Fruit fly (Drosophila melanogaster): ENCODE measurements around the gene glec.
A peak's percentile ranks its signal among the peaks of the same experiment; 100 is the strongest.

Gene glec

dm6 chr3R:21870158-21870971 is 14.3 kb upstream of the glec start, which contains the start of gene CG31431 (continued):
- no peak for TF ChIP-seq hkb (optimal IDR thresholded peaks at IDR 0.05)
- peak; percentile 98 for TF ChIP-seq hkb (GFP tag; IDR thresholded peaks at IDR 0.05)
- peak; percentile 98 for TF ChIP-seq CG8924 (tag; optimal IDR thresholded peaks at IDR 0.05)
- TF ChIP-seq Sox102F (GFP tag; optimal IDR thresholded peaks at IDR 0.05): peak; percentile 96
- TF ChIP-seq kah (GFP tag; optimal IDR thresholded peaks at IDR 0.05): peak; percentile 93
- peak; percentile 96 for TF ChIP-seq Camta (GFP tag; optimal IDR thresholded peaks at IDR 0.05)
- TF ChIP-seq wor (GFP tag; IDR thresholded peaks at IDR 0.05): peak; percentile 90
- TF ChIP-seq gsb (GFP tag; IDR thresholded peaks at IDR 0.05): peak; percentile 97
- TF ChIP-seq CG1024 (GFP tag; IDR thresholded peaks at IDR 0.05): peak; percentile 88
- peak; percentile 92 for TF ChIP-seq bowl (GFP tag; IDR thresholded peaks at IDR 0.05)
- peak; percentile 98 for TF ChIP-seq Meics (GFP tag; optimal IDR thresholded peaks at IDR 0.05)
- peak; percentile 88 for TF ChIP-seq CG11723 (GFP tag; optimal IDR thresholded peaks at IDR 0.05)
- TF ChIP-seq CG9609 (GFP tag; optimal IDR thresholded peaks at IDR 0.05): peak; percentile 97
- TF ChIP-seq H15 (GFP tag; IDR thresholded peaks at IDR 0.05): peak; percentile 96
- TF ChIP-seq corto (GFP tag; optimal IDR thresholded peaks at IDR 0.05): peak; percentile 66
- peak; percentile 94 for TF ChIP-seq sim (GFP tag; IDR thresholded peaks at IDR 0.05)
- peak; percentile 97 for TF ChIP-seq Fer2 (tag; optimal IDR thresholded peaks at IDR 0.05)
- peak; percentile 96 for TF ChIP-seq fd3F (GFP tag; optimal IDR thresholded peaks at IDR 0.05)
- peak; percentile 92 for TF ChIP-seq CG2875 (GFP tag; optimal IDR thresholded peaks at IDR 0.05)
- peak; percentile 97 for TF ChIP-seq CG11085 (GFP tag; IDR thresholded peaks at IDR 0.05)
- TF ChIP-seq vfl (GFP tag; optimal IDR thresholded peaks at IDR 0.05): peak; percentile 96
- TF ChIP-seq NC2α (GFP tag; optimal IDR thresholded peaks at IDR 0.05): peak; percentile 93
- peak; percentile 95 for TF ChIP-seq CG12942 (GFP tag; optimal IDR thresholded peaks at IDR 0.05)
- peak; percentile 97 for TF ChIP-seq NC2β (GFP tag; optimal IDR thresholded peaks at IDR 0.05)
- peak; percentile 95 for TF ChIP-seq gce (GFP tag; IDR thresholded peaks at IDR 0.05)
- TF ChIP-seq CG17385 (GFP tag; optimal IDR thresholded peaks at IDR 0.05): peak; percentile 96
- TF ChIP-seq CG11696 (GFP tag; IDR thresholded peaks at IDR 0.05): peak; percentile 88
- TF ChIP-seq CG4282 (GFP tag; optimal IDR thresholded peaks at IDR 0.05): peak; percentile 92
- peak; percentile 93 for TF ChIP-seq onecut (GFP tag; IDR thresholded peaks at IDR 0.05)
- TF ChIP-seq CG31224 (GFP tag; IDR thresholded peaks at IDR 0.05): peak; percentile 95
- TF ChIP-seq CG2889 (GFP tag; IDR thresholded peaks at IDR 0.05): peak; percentile 94
- TF ChIP-seq CG11504 (tag; optimal IDR thresholded peaks at IDR 0.05): peak; percentile 96
- peak; percentile 96 for TF ChIP-seq CG9215 (GFP tag; IDR thresholded peaks at IDR 0.05)
- peak; percentile 98 for TF ChIP-seq Atf6 (GFP tag; IDR thresholded peaks at IDR 0.05)
- TF ChIP-seq CG10209 (GFP tag; optimal IDR thresholded peaks at IDR 0.05): peak; percentile 97
- TF ChIP-seq Taf1 (GFP tag; IDR thresholded peaks at IDR 0.05): peak; percentile 97
- TF ChIP-seq ham (GFP tag; IDR thresholded peaks at IDR 0.05): peak; percentile 85
- TF ChIP-seq ab (GFP tag; optimal IDR thresholded peaks at IDR 0.05): peak; percentile 94
- TF ChIP-seq her (GFP tag; optimal IDR thresholded peaks at IDR 0.05): peak; percentile 96
- peak; percentile 97 for TF ChIP-seq Hsf (GFP tag; optimal IDR thresholded peaks at IDR 0.05)
- peak; percentile 94 for TF ChIP-seq dmrt11E (tag; optimal IDR thresholded peaks at IDR 0.05)
- TF ChIP-seq gcm2 (GFP tag; optimal IDR thresholded peaks at IDR 0.05): peak; percentile 89
- TF ChIP-seq CG7745 (tag; optimal IDR thresholded peaks at IDR 0.05): peak; percentile 73
- TF ChIP-seq CG12769 (tag; optimal IDR thresholded peaks at IDR 0.05): peak; percentile 99
- TF ChIP-seq CG3847 (GFP tag; IDR thresholded peaks at IDR 0.05): peak; percentile 98
- TF ChIP-seq Antp (GFP tag; optimal IDR thresholded peaks at IDR 0.05): peak; percentile 98
